ENCODE assay signal across 4 fruit fly cellular contexts in genomic region chrX:6030010-6030409, dm6.
TF ChIP-seq lines count a peak whose summit lies in the region.

No protein-coding gene starts in this region.

- no peak for TF ChIP-seq CTCF in whole organism, embryonic (GFP tag; optimal IDR thresholded peaks at IDR 0.05; lab: Kevin White, UChicago)

TF ChIP-seq in whole organism, embryonic, 481 proteins besides CTCF, POLR2A, EP300 and RAD21:
- TF ChIP-seq CG10321 (GFP tag; IDR thresholded peaks at IDR 0.05; lab: Robert Waterston, UW) (no peak), wdn (GFP tag; IDR thresholded peaks at IDR 0.05; lab: Robert Waterston, UW) (no peak), CG10959 (GFP tag; IDR thresholded peaks at IDR 0.05; lab: Robert Waterston, UW) (0 out of 2 replicates have a peak, but pooled peaks have one; percentile 21), BEAF-32 (GFP tag; optimal IDR thresholded peaks at IDR 0.05; lab: Kevin White, UChicago) (no peak), CG6254 (GFP tag; optimal IDR thresholded peaks at IDR 0.05; lab: Kevin White, UChicago) (no peak), CG18011 (GFP tag; optimal IDR thresholded peaks at IDR 0.05; lab: Kevin White, UChicago) (no peak), zfh1 (GFP tag; IDR thresholded peaks at IDR 0.05; lab: Robert Waterston, UW) (0 out of 3 replicates have a peak, but pooled peaks have one; percentile 27), Med (GFP tag; lab: Kevin White, UChicago) (peak; percentile 60), lbe (GFP tag; optimal IDR thresholded peaks at IDR 0.05; lab: Kevin White, UChicago) (peak; percentile 18), Abd-B (GFP tag; optimal IDR thresholded peaks at IDR 0.05; lab: Kevin White, UChicago) (no peak), Xrp1 (GFP tag; IDR thresholded peaks at IDR 0.05; lab: Robert Waterston, UW) (peak; percentile 9; the same call in 1 of the 2 replicates), sug (tag; optimal IDR thresholded peaks at IDR 0.05; lab: Kevin White, UChicago) (no peak), sens (GFP tag; lab: Kevin White, UChicago) (peak; percentile 43), CG1647 (GFP tag; optimal IDR thresholded peaks at IDR 0.05; lab: Kevin White, UChicago) (no peak), CG6683 (GFP tag; optimal IDR thresholded peaks at IDR 0.05; lab: Kevin White, UChicago) (no peak), CG10462 (GFP tag; optimal IDR thresholded peaks at IDR 0.05; lab: Kevin White, UChicago) (no peak), CG9215 (GFP tag; IDR thresholded peaks at IDR 0.05; lab: Robert Waterston, UW) (no peak), kay (GFP tag; optimal IDR thresholded peaks at IDR 0.05; lab: Kevin White, UChicago) (no peak)

TF ChIP-seq in whole organism, prepupa, 60 proteins besides CTCF, POLR2A, EP300 and RAD21 (continues in another document):
- TF ChIP-seq Eip78C (GFP tag; lab: Kevin White, UChicago) (peak; percentile 85), Eip75B (GFP tag; optimal IDR thresholded peaks at IDR 0.05; lab: Kevin White, UChicago) (peak; percentile 39), cyc (GFP tag; optimal IDR thresholded peaks at IDR 0.05; lab: Kevin White, UChicago) (peak; percentile 77), CG4318 (GFP tag; optimal IDR thresholded peaks at IDR 0.05; lab: Kevin White, UChicago) (no peak), OdsH (GFP tag; optimal IDR thresholded peaks at IDR 0.05; lab: Kevin White, UChicago) (peak; percentile 8), Sox15 (GFP tag; optimal IDR thresholded peaks at IDR 0.05; lab: Kevin White, UChicago) (peak; percentile 10), dsx (GFP tag; optimal IDR thresholded peaks at IDR 0.05; lab: Kevin White, UChicago; ENCODE audit: poor library complexity, severe bottlenecking) (no peak), CG1621 (tag; optimal IDR thresholded peaks at IDR 0.05; lab: Kevin White, UChicago) (no peak), svp (GFP tag; lab: Kevin White, UChicago) (peak; percentile 89), fkh (GFP tag; optimal IDR thresholded peaks at IDR 0.05; lab: Kevin White, UChicago) (no peak), achi (GFP tag; optimal IDR thresholded peaks at IDR 0.05; lab: Kevin White, UChicago) (peak; percentile 26), CG6276 (GFP tag; optimal IDR thresholded peaks at IDR 0.05; lab: Kevin White, UChicago) (no peak), CG32006 (GFP tag; optimal IDR thresholded peaks at IDR 0.05; lab: Kevin White, UChicago) (no peak), vri (GFP tag; optimal IDR thresholded peaks at IDR 0.05; lab: Kevin White, UChicago) (peak; percentile 44), dac (GFP tag; optimal IDR thresholded peaks at IDR 0.05; lab: Kevin White, UChicago) (no peak), CG6808 (GFP tag; optimal IDR thresholded peaks at IDR 0.05; lab: Kevin White, UChicago) (no peak), pdm3 (GFP tag; optimal IDR thresholded peaks at IDR 0.05; lab: Kevin White, UChicago) (peak; percentile 34), CG6792 (GFP tag; optimal IDR thresholded peaks at IDR 0.05; lab: Kevin White, UChicago) (peak; percentile 50), ss (GFP tag; optimal IDR thresholded peaks at IDR 0.05; lab: Kevin White, UChicago) (peak in 1 of 2 experiments; percentile 17), Ets96B (tag; optimal IDR thresholded peaks at IDR 0.05; lab: Kevin White, UChicago) (peak; percentile 11), CG11902 (GFP tag; optimal IDR thresholded peaks at IDR 0.05; lab: Kevin White, UChicago) (peak; percentile 22), Met (GFP tag; optimal IDR thresholded peaks at IDR 0.05; lab: Kevin White, UChicago) (peak; percentile 80), CG8319 (GFP tag; optimal IDR thresholded peaks at IDR 0.05; lab: Kevin White, UChicago) (no peak), Hr38 (GFP tag; optimal IDR thresholded peaks at IDR 0.05; lab: Kevin White, UChicago) (no peak), CG10669 (GFP tag; optimal IDR thresholded peaks at IDR 0.05; lab: Kevin White, UChicago) (peak; percentile 17), Sox102F (GFP tag; optimal IDR thresholded peaks at IDR 0.05; lab: Kevin White, UChicago) (peak; percentile 70)

TF ChIP-seq in whole organism, pupa, 21 proteins besides CTCF, POLR2A, EP300 and RAD21:
- peak; percentile 13 for TF ChIP-seq Pif1B (GFP tag; optimal IDR thresholded peaks at IDR 0.05; lab: Kevin White, UChicago)
- TF ChIP-seq CG9948 (tag; optimal IDR thresholded peaks at IDR 0.05; lab: Kevin White, UChicago): no peak
- TF ChIP-seq CG17806 (tag; optimal IDR thresholded peaks at IDR 0.05; lab: Kevin White, UChicago): peak; percentile 15
- peak; percentile 43 for TF ChIP-seq Snoo (tag; optimal IDR thresholded peaks at IDR 0.05; lab: Kevin White, UChicago)
- no peak for TF ChIP-seq CG14655 (GFP tag; optimal IDR thresholded peaks at IDR 0.05; lab: Kevin White, UChicago)
- no peak for TF ChIP-seq CG4496 (GFP tag; IDR thresholded peaks at IDR 0.05; lab: Robert Waterston, UW)
- no peak for TF ChIP-seq CG10348 (GFP tag; IDR thresholded peaks at IDR 0.05; lab: Robert Waterston, UW)
- TF ChIP-seq gl (tag; optimal IDR thresholded peaks at IDR 0.05; lab: Kevin White, UChicago): no peak
- TF ChIP-seq CG15710 (tag; optimal IDR thresholded peaks at IDR 0.05; lab: Kevin White, UChicago): no peak
- TF ChIP-seq CG8301 (tag; optimal IDR thresholded peaks at IDR 0.05; lab: Kevin White, UChicago): no peak
- no peak for TF ChIP-seq EcR (GFP tag; optimal IDR thresholded peaks at IDR 0.05; lab: Kevin White, UChicago)
- no peak for TF ChIP-seq CG34367 (tag; optimal IDR thresholded peaks at IDR 0.05; lab: Kevin White, UChicago)
- TF ChIP-seq fd96Ca (GFP tag; IDR thresholded peaks at IDR 0.05; lab: Robert Waterston, UW): no peak
- TF ChIP-seq Ets98B (GFP tag; IDR thresholded peaks at IDR 0.05; lab: Robert Waterston, UW): no peak
- TF ChIP-seq CG12605 (GFP tag; IDR thresholded peaks at IDR 0.05; lab: Robert Waterston, UW): no peak
- no peak for TF ChIP-seq Pif1A (GFP tag; optimal IDR thresholded peaks at IDR 0.05; lab: Kevin White, UChicago)
- TF ChIP-seq CG8159 (tag; optimal IDR thresholded peaks at IDR 0.05; lab: Kevin White, UChicago): peak; percentile 6
- TF ChIP-seq CG32121 (GFP tag; IDR thresholded peaks at IDR 0.05; lab: Robert Waterston, UW): no peak
- TF ChIP-seq CG13204 (GFP tag; optimal IDR thresholded peaks at IDR 0.05; lab: Kevin White, UChicago): no peak
- no peak for TF ChIP-seq D1 (tag; optimal IDR thresholded peaks at IDR 0.05; lab: Kevin White, UChicago)

TF ChIP-seq in whole organism, wandering third instar larva, 38 proteins besides CTCF, POLR2A, EP300 and RAD21:
- TF ChIP-seq tai (GFP tag; optimal IDR thresholded peaks at IDR 0.05; lab: Kevin White, UChicago) (no peak), Hr78 (GFP tag; optimal IDR thresholded peaks at IDR 0.05; lab: Kevin White, UChicago) (no peak), Sp1 (GFP tag; optimal IDR thresholded peaks at IDR 0.05; lab: Kevin White, UChicago) (peak; percentile 69), rgr (GFP tag; optimal IDR thresholded peaks at IDR 0.05; lab: Kevin White, UChicago) (peak; percentile 60), ey (GFP tag; optimal IDR thresholded peaks at IDR 0.05; lab: Kevin White, UChicago) (peak; percentile 75), sage (GFP tag; optimal IDR thresholded peaks at IDR 0.05; lab: Kevin White, UChicago) (peak; percentile 35), pan (optimal IDR thresholded peaks at IDR 0.05; lab: Kevin White, UChicago) (no peak), fru (GFP tag; optimal IDR thresholded peaks at IDR 0.05; lab: Kevin White, UChicago) (peak; percentile 76), woc (GFP tag; optimal IDR thresholded peaks at IDR 0.05; lab: Kevin White, UChicago) (peak; percentile 64), brk (GFP tag; optimal IDR thresholded peaks at IDR 0.05; lab: Kevin White, UChicago) (peak; percentile 7), Dif (GFP tag; optimal IDR thresholded peaks at IDR 0.05; lab: Kevin White, UChicago; ENCODE audit: partially characterized antibody) (no peak), jim (GFP tag; optimal IDR thresholded peaks at IDR 0.05; lab: Kevin White, UChicago) (no peak), h (GFP tag; optimal IDR thresholded peaks at IDR 0.05; lab: Kevin White, UChicago) (peak; percentile 68), Rel (GFP tag; optimal IDR thresholded peaks at IDR 0.05; lab: Kevin White, UChicago) (no peak), Rel (tag; optimal IDR thresholded peaks at IDR 0.05; lab: Kevin White, UChicago) (peak; percentile 19), HLH106 (tag; optimal IDR thresholded peaks at IDR 0.05; lab: Kevin White, UChicago) (peak; percentile 76), N (GFP tag; optimal IDR thresholded peaks at IDR 0.05; lab: Kevin White, UChicago) (no peak), CG32264 (GFP tag; optimal IDR thresholded peaks at IDR 0.05; lab: Kevin White, UChicago) (peak; percentile 28), Hnf4 (GFP tag; optimal IDR thresholded peaks at IDR 0.05; lab: Kevin White, UChicago) (peak; percentile 18), dmrt93B (GFP tag; optimal IDR thresholded peaks at IDR 0.05; lab: Kevin White, UChicago) (peak; percentile 43), foxo (GFP tag; optimal IDR thresholded peaks at IDR 0.05; lab: Kevin White, UChicago) (peak in 1 of 2 experiments; percentile 78), CrebA (GFP tag; optimal IDR thresholded peaks at IDR 0.05; lab: Kevin White, UChicago; ENCODE audit: borderline replicate concordance) (no peak), CG9705 (GFP tag; optimal IDR thresholded peaks at IDR 0.05; lab: Kevin White, UChicago) (peak; percentile 58), OdsH (GFP tag; optimal IDR thresholded peaks at IDR 0.05; lab: Kevin White, UChicago) (peak; percentile 58), br (GFP tag; optimal IDR thresholded peaks at IDR 0.05; lab: Kevin White, UChicago) (peak; percentile 74), psq (GFP tag; optimal IDR thresholded peaks at IDR 0.05; lab: Kevin White, UChicago) (peak; percentile 55)

Comparison
In these comparisons a context has a peak if more than half of its experiments do, and no peak if none do; other contexts are left out.
1. Of the 7 proteins assayed by ChIP-seq in both whole organism, embryonic and whole organism, prepupa: peak only in whole organism, embryonic: none; only in whole organism, prepupa: Blimp-1, CG6854, Hr39 and Sox102F; in both: none; in neither: 3.